Worm (Caenorhabditis elegans) whole organism, L3 larva: ENCODE results near the gene rsp-2.

ENCODE experiments used
- R02D3.7 ChIP-seq: fragments of 150-350 bp; optimal IDR thresholded peaks from 2 replicates; lab custom pipeline; 2014; ENCODE audit warnings: missing biosample characterization, missing genetic modification characterization
- ZK546.5 ChIP-seq: sonication (generic microtip); optimal IDR thresholded peaks from 2 replicates; lab custom pipeline; 2017; ENCODE audit warnings: missing biosample characterization, missing genetic modification characterization
- ama-1 ChIP-seq: fragments of 150-350 bp; optimal IDR thresholded peaks from 2 replicates; lab custom pipeline; 2018
- ceh-16 ChIP-seq: sonication (generic microtip); optimal IDR thresholded peaks from 2 replicates; lab custom pipeline; 2017; ENCODE audit warnings: missing biosample characterization, missing genetic modification characterization
- ceh-28 ChIP-seq: fragments of 150-350 bp; optimal IDR thresholded peaks from 2 replicates; lab custom pipeline; 2014; ENCODE audit warnings: missing biosample characterization, missing genetic modification reagents, missing genetic modification characterization
- ceh-82 ChIP-seq: fragments of 150-350 bp; optimal IDR thresholded peaks from 2 replicates; lab custom pipeline; 2014; ENCODE audit warnings: missing biosample characterization, missing genetic modification characterization
- daf-12 ChIP-seq: fragments of 150-350 bp; optimal IDR thresholded peaks from 2 replicates; lab custom pipeline; 2014; ENCODE audit warnings: missing biosample characterization, missing genetic modification reagents, missing genetic modification characterization
- egl-27 ChIP-seq: sonication (generic microtip); optimal IDR thresholded peaks from 4 replicates; lab custom pipeline; 2017; ENCODE audit warnings: missing biosample characterization, missing genetic modification reagents, missing genetic modification characterization
- elt-2 ChIP-seq: sonication (generic microtip); optimal IDR thresholded peaks from 2 replicates; lab custom pipeline; 2016; ENCODE audit warnings: missing genetic modification reagents, mild to moderate bottlenecking, missing genetic modification characterization, missing compliant biosample characterization
- elt-3 ChIP-seq, 3 experiments: fragments of 150-350 bp in 1 of 3; sonication (generic microtip) in 2 of 3; optimal IDR thresholded peaks; 2 replicates in 2 of 3; 4 replicates in 1 of 3; lab custom pipeline; 2014 to 2017; ENCODE audit warnings: missing biosample characterization in 3 of 3, missing genetic modification characterization in 3 of 3
- eor-1 ChIP-seq, 2 experiments: fragments of 150-350 bp; optimal IDR thresholded peaks; 2 replicates each; lab custom pipeline; 2014 to 2018; ENCODE audit warnings: missing biosample characterization in 2 of 2, missing genetic modification characterization in 2 of 2
- fkh-2 ChIP-seq: fragments of 150-350 bp; optimal IDR thresholded peaks from 2 replicates; lab custom pipeline; 2014; ENCODE audit warnings: missing biosample characterization, missing genetic modification reagents, missing genetic modification characterization
- fos-1 ChIP-seq: fragments of 150-350 bp; optimal IDR thresholded peaks from 2 replicates; lab custom pipeline; 2014; ENCODE audit warnings: missing biosample characterization, missing genetic modification characterization
- hmg-11 ChIP-seq: sonication (generic microtip); optimal IDR thresholded peaks from 2 replicates; lab custom pipeline; 2016; ENCODE audit warnings: missing genetic modification characterization, missing compliant biosample characterization
- jun-1 ChIP-seq: fragments of 150-350 bp; optimal IDR thresholded peaks from 2 replicates; lab custom pipeline; 2014; ENCODE audit warnings: missing biosample characterization, missing genetic modification reagents, missing genetic modification characterization
- lin-15B ChIP-seq: fragments of 150-350 bp; optimal IDR thresholded peaks from 2 replicates; lab custom pipeline; 2014; ENCODE audit warnings: missing biosample characterization, missing genetic modification characterization
- lin-39 ChIP-seq: fragments of 150-350 bp; optimal IDR thresholded peaks from 2 replicates; lab custom pipeline; 2018; ENCODE audit warnings: missing biosample characterization, missing genetic modification reagents, missing genetic modification characterization
- lsy-12 ChIP-seq: sonication (generic microtip); optimal IDR thresholded peaks from 2 replicates; lab custom pipeline; 2016; ENCODE audit warnings: mild to moderate bottlenecking, missing genetic modification characterization, missing compliant biosample characterization
- mml-1 ChIP-seq: fragments of 150-350 bp; sonication (generic microtip); optimal IDR thresholded peaks from 3 replicates; lab custom pipeline; 2014; ENCODE audit warnings: missing biosample characterization, missing genetic modification characterization
- nfya-1 ChIP-seq: sonication (generic microtip); optimal IDR thresholded peaks from 2 replicates; lab custom pipeline; 2017; ENCODE audit warnings: missing genetic modification characterization, mild to moderate bottlenecking, missing compliant biosample characterization, antibody characterized with exemption, moderate library complexity; ENCODE audit not compliant: insufficient read depth
- nhr-11 ChIP-seq: fragments of 150-350 bp; optimal IDR thresholded peaks from 2 replicates; lab custom pipeline; 2014; ENCODE audit warnings: missing biosample characterization, missing genetic modification characterization
- nhr-12 ChIP-seq: fragments of 150-350 bp; optimal IDR thresholded peaks from 2 replicates; lab custom pipeline; 2014; ENCODE audit warnings: missing biosample characterization, missing genetic modification characterization
- nhr-23 ChIP-seq: fragments of 150-350 bp; optimal IDR thresholded peaks from 2 replicates; lab custom pipeline; 2014; ENCODE audit warnings: missing biosample characterization, missing genetic modification reagents, missing genetic modification characterization
- nhr-237 ChIP-seq: fragments of 150-350 bp; optimal IDR thresholded peaks from 2 replicates; lab custom pipeline; 2014; ENCODE audit warnings: missing biosample characterization, missing genetic modification characterization
- nhr-25 ChIP-seq: sonication (generic microtip); optimal IDR thresholded peaks from 2 replicates; lab custom pipeline; 2017; ENCODE audit warnings: missing biosample characterization, missing genetic modification characterization
- nhr-28 ChIP-seq: fragments of 150-350 bp; optimal IDR thresholded peaks from 2 replicates; lab custom pipeline; 2014; ENCODE audit warnings: missing biosample characterization, missing genetic modification characterization
- nhr-43 ChIP-seq: sonication (generic microtip); optimal IDR thresholded peaks from 2 replicates; lab custom pipeline; 2016; ENCODE audit warnings: mild to moderate bottlenecking, missing genetic modification characterization, missing compliant biosample characterization; ENCODE audit not compliant: poor library complexity, severe bottlenecking
- nhr-67 ChIP-seq: fragments of 150-350 bp; optimal IDR thresholded peaks from 2 replicates; lab custom pipeline; 2014; ENCODE audit warnings: missing biosample characterization, missing genetic modification characterization
- nhr-76 ChIP-seq: fragments of 150-350 bp; sonication (generic microtip); optimal IDR thresholded peaks from 5 replicates; lab custom pipeline; 2014; ENCODE audit warnings: missing biosample characterization, missing genetic modification characterization
- pha-4 ChIP-seq: fragments of 150-350 bp; optimal IDR thresholded peaks from 2 replicates; lab custom pipeline; 2014; ENCODE audit warnings: missing biosample characterization, missing genetic modification reagents, missing genetic modification characterization
- pqm-1 ChIP-seq: fragments of 150-350 bp; optimal IDR thresholded peaks from 2 replicates; lab custom pipeline; 2017; ENCODE audit warnings: missing biosample characterization, missing genetic modification characterization, inconsistent platforms
- snpc-4 ChIP-seq: fragments of 150-350 bp; optimal IDR thresholded peaks from 2 replicates; lab custom pipeline; 2014; ENCODE audit warnings: missing biosample characterization, missing genetic modification characterization
- tbx-2 ChIP-seq: sonication (generic microtip); optimal IDR thresholded peaks from 2 replicates; lab custom pipeline; 2016; ENCODE audit warnings: mild to moderate bottlenecking, missing genetic modification characterization, missing compliant biosample characterization
- unc-62 ChIP-seq: fragments of 150-350 bp; sonication (generic microtip); optimal IDR thresholded peaks from 4 replicates; lab custom pipeline; 2014; ENCODE audit warnings: missing biosample characterization, missing genetic modification reagents, missing genetic modification characterization
- zag-1 ChIP-seq: fragments of 150-350 bp; optimal IDR thresholded peaks from 2 replicates; lab custom pipeline; 2014; ENCODE audit warnings: missing biosample characterization, missing genetic modification characterization
- ztf-11 ChIP-seq: fragments of 150-350 bp; optimal IDR thresholded peaks from 2 replicates; lab custom pipeline; 2014; ENCODE audit warnings: missing biosample characterization, missing genetic modification characterization

Gene rsp-2

ce11 chrII:11452498-11453005 lies at the start of gene rsp-2:
rsp-2 (minus strand) TSS chrII:11452955.
- TF ChIP-seq ceh-82 (tag; lab: Kevin White, UChicago) = no peak
- no peak for TF ChIP-seq ztf-11 (tag; lab: Kevin White, UChicago)
- TF ChIP-seq daf-12 (tag; lab: Kevin White, UChicago) = no peak
- TF ChIP-seq lin-39 (tag; lab: Kevin White, UChicago) = no peak
- no peak for TF ChIP-seq nhr-11 (tag; lab: Kevin White, UChicago)
- no peak for TF ChIP-seq pha-4 (tag; lab: Kevin White, UChicago)
- no peak for TF ChIP-seq nhr-12 (tag; lab: Kevin White, UChicago)
- no peak for TF ChIP-seq nfya-1
- TF ChIP-seq pqm-1 = no peak
- no peak for TF ChIP-seq snpc-4
- no peak for TF ChIP-seq lin-15B
- TF ChIP-seq ama-1 (lab: Kevin White, UChicago) = no peak
- TF ChIP-seq ceh-28 (tag; lab: Kevin White, UChicago) = no peak
- no peak for TF ChIP-seq egl-27 (tag; lab: Kevin White, UChicago)
- no peak for TF ChIP-seq unc-62 (GFP tag; lab: Kevin White, UChicago)
- TF ChIP-seq zag-1 (tag; lab: Kevin White, UChicago) = no peak
- no peak for TF ChIP-seq nhr-237 (tag; lab: Kevin White, UChicago)
- TF ChIP-seq nhr-23 (tag; lab: Kevin White, UChicago) = no peak
- no peak for TF ChIP-seq nhr-67 (tag; lab: Kevin White, UChicago)
- TF ChIP-seq fkh-2 = no peak

ce11 chrII:11501956-11502355 lies 49.2 kb upstream of the rsp-2 start:
- no peak for TF ChIP-seq nhr-67 (tag; lab: Kevin White, UChicago)
- peak; percentile 39 for TF ChIP-seq tbx-2 (tag; lab: Kevin White, UChicago)
- peak; percentile 81 for TF ChIP-seq nhr-43 (tag; lab: Kevin White, UChicago)
- TF ChIP-seq nhr-25 (tag; lab: Kevin White, UChicago) = peak; percentile 60
- TF ChIP-seq elt-3 (tag; optimal IDR thresholded peaks at IDR 0.05; lab: Kevin White, UChicago) = peak; percentile 98 to 100 (median 100)
- no peak for TF ChIP-seq lin-15B
- no peak for TF ChIP-seq eor-1 (tag; optimal IDR thresholded peaks at IDR 0.05; lab: Kevin White, UChicago)
- TF ChIP-seq nhr-23 (tag; lab: Kevin White, UChicago) = peak; percentile 49
- TF ChIP-seq, all 47 proteins: peak for 5

- TF ChIP-seq nhr-28 (tag; lab: Kevin White, UChicago) (no peak), elt-2 (tag; lab: Kevin White, UChicago) (peak; percentile 44)
Observed at ce11 chrII:11500198-11500597, 47.4 kb upstream of the rsp-2 start, which contains the start of gene B0334.20. B0334.20 (minus strand) TSS chrII:11500459.

- no peak for TF ChIP-seq hmg-11 (tag; lab: Kevin White, UChicago)
- TF ChIP-seq ZK546.5 (tag; lab: Kevin White, UChicago) = no peak
- no peak for TF ChIP-seq fos-1 (tag; lab: Kevin White, UChicago)
- TF ChIP-seq lin-15B = no peak
- TF ChIP-seq nhr-237 (tag; lab: Kevin White, UChicago) = no peak
- TF ChIP-seq fkh-2 = no peak
- no peak for TF ChIP-seq nhr-12 (tag; lab: Kevin White, UChicago)
- TF ChIP-seq ceh-28 (tag; lab: Kevin White, UChicago) = no peak
- TF ChIP-seq R02D3.7 = no peak
- no peak for TF ChIP-seq jun-1 (tag; lab: Kevin White, UChicago)
- no peak for TF ChIP-seq lsy-12 (tag; lab: Kevin White, UChicago)
- no peak for TF ChIP-seq daf-12 (tag; lab: Kevin White, UChicago)
- no peak for TF ChIP-seq tbx-2 (tag; lab: Kevin White, UChicago)
- TF ChIP-seq mml-1 = no peak
- no peak for TF ChIP-seq elt-2 (tag; lab: Kevin White, UChicago)
- TF ChIP-seq nhr-76 (tag; lab: Kevin White, UChicago) = no peak
- TF ChIP-seq elt-3 (tag; optimal IDR thresholded peaks at IDR 0.05; lab: Kevin White, UChicago) = no peak
- TF ChIP-seq snpc-4 = no peak
- no peak for TF ChIP-seq ceh-16 (tag; lab: Kevin White, UChicago)
- no peak for TF ChIP-seq ztf-11 (tag; lab: Kevin White, UChicago)
Observed at ce11 chrII:11497365-11497764, 44.6 kb upstream of the rsp-2 start, which contains the start of gene B0334.5. B0334.5 (plus strand) TSS chrII:11497665.
